Fruit fly (Drosophila melanogaster) whole organism, embryonic: ENCODE measurements around the gene Rgl.

Experiments used
- Aef1 ChIP-seq: fragments of 200-800 bp; sonication (Bioruptor generic); IDR thresholded peaks from 3 replicates; pipeline ENCODE4 v1.3.6; 2022; ENCODE audit warnings: missing biosample characterization, missing genetic modification characterization
- Awh ChIP-seq: fragments of 200-800 bp; sonication (Bioruptor generic); IDR thresholded peaks from 2 replicates; pipeline ENCODE4, ENCODE4 v1.3.6; 2022; ENCODE audit warnings: missing biosample characterization, missing genetic modification characterization
- CG10321 ChIP-seq: fragments of 200-800 bp; sonication (Bioruptor generic); IDR thresholded peaks from 2 replicates; pipeline ENCODE4 v1.3.6; 2022; ENCODE audit warnings: missing biosample characterization, missing genetic modification characterization
- CG12155 ChIP-seq: fragments of 200-800 bp; sonication (Bioruptor generic); optimal IDR thresholded peaks from 3 replicates; lab custom pipeline; 2016; ENCODE audit warnings: missing biosample characterization, missing genetic modification characterization
- CG12659 ChIP-seq: fragments of 200-800 bp; sonication (Bioruptor generic); optimal IDR thresholded peaks from 3 replicates; lab custom pipeline; 2017; ENCODE audit warnings: mild to moderate bottlenecking, missing biosample characterization, missing genetic modification reagents, missing genetic modification characterization
- CG13287 ChIP-seq: fragments of 200-800 bp; sonication (Bioruptor generic); IDR thresholded peaks from 2 replicates; pipeline ENCODE4 v1.3.6; 2022; ENCODE audit warnings: missing biosample characterization, missing genetic modification characterization; ENCODE audit not compliant: partially characterized antibody
- CG13296 ChIP-seq: fragments of 200-800 bp; sonication (Bioruptor generic); optimal IDR thresholded peaks from 3 replicates; lab custom pipeline; 2018; ENCODE audit warnings: missing biosample characterization, mild to moderate bottlenecking, missing genetic modification characterization
- CG13424 ChIP-seq: fragments of 200-800 bp; sonication (Bioruptor generic); optimal IDR thresholded peaks from 2 replicates; lab custom pipeline; 2019; ENCODE audit warnings: missing biosample characterization, mild to moderate bottlenecking, missing genetic modification characterization, moderate library complexity
- CG1529 ChIP-seq: fragments of 200-800 bp; sonication (Bioruptor generic); optimal IDR thresholded peaks from 3 replicates; lab custom pipeline; 2018; ENCODE audit warnings: missing biosample characterization, missing genetic modification characterization
- CG16813 ChIP-seq: fragments of 200-800 bp; sonication (Bioruptor generic); IDR thresholded peaks from 3 replicates; pipeline ENCODE4 v1.3.6; 2022; ENCODE audit warnings: missing biosample characterization, missing genetic modification characterization; ENCODE audit not compliant: partially characterized antibody
- CG16815 ChIP-seq: fragments of 200-800 bp; sonication (Bioruptor generic); optimal IDR thresholded peaks from 3 replicates; lab custom pipeline; 2017; ENCODE audit warnings: missing biosample characterization, mild to moderate bottlenecking, missing genetic modification characterization
- CG2129 ChIP-seq: fragments of 200-800 bp; sonication (Bioruptor generic); IDR thresholded peaks from 2 replicates; pipeline ENCODE4 v1.3.6; 2022; ENCODE audit warnings: missing biosample characterization, missing genetic modification characterization; ENCODE audit not compliant: partially characterized antibody
- CG2202 ChIP-seq: fragments of 200-800 bp; sonication (Bioruptor generic); optimal IDR thresholded peaks from 2 replicates; lab custom pipeline; 2018; ENCODE audit warnings: missing biosample characterization, mild to moderate bottlenecking, missing genetic modification characterization
- CG2678 ChIP-seq: fragments of 200-800 bp; sonication (Bioruptor generic); optimal IDR thresholded peaks from 3 replicates; lab custom pipeline; 2019; ENCODE audit warnings: missing biosample characterization, mild to moderate bottlenecking, missing genetic modification characterization, moderate library complexity
- CG31388 ChIP-seq: fragments of 200-800 bp; sonication (Bioruptor generic); optimal IDR thresholded peaks from 2 replicates; lab custom pipeline; 2016; ENCODE audit warnings: missing biosample characterization, missing genetic modification characterization
- CG43689 ChIP-seq: fragments of 200-800 bp; sonication (Bioruptor generic); IDR thresholded peaks from 2 replicates; pipeline ENCODE4 v1.3.6; 2022; ENCODE audit warnings: missing biosample characterization, missing genetic modification characterization
- CG4854 ChIP-seq: fragments of 200-800 bp; sonication (Bioruptor generic); optimal IDR thresholded peaks from 2 replicates; lab custom pipeline; 2016; ENCODE audit warnings: missing biosample characterization, missing genetic modification characterization, inconsistent platforms
- CG6791 ChIP-seq: fragments of 200-800 bp; sonication (Bioruptor generic); IDR thresholded peaks from 3 replicates; pipeline ENCODE4 v1.3.6; 2022; ENCODE audit warnings: missing biosample characterization, missing genetic modification characterization; ENCODE audit not compliant: partially characterized antibody
- CG7963 ChIP-seq: fragments of 200-800 bp; sonication (Bioruptor generic); IDR thresholded peaks from 3 replicates; pipeline ENCODE4 v1.3.6; 2022; ENCODE audit warnings: missing biosample characterization, missing genetic modification characterization; ENCODE audit not compliant: partially characterized antibody
- CG8359 ChIP-seq: fragments of 200-800 bp; sonication (Bioruptor generic); optimal IDR thresholded peaks from 2 replicates; lab custom pipeline; 2017; ENCODE audit warnings: missing biosample characterization, mild to moderate bottlenecking, missing genetic modification characterization, borderline replicate concordance
- CTCF ChIP-seq: fragments of 200-800 bp; sonication (Bioruptor generic); optimal IDR thresholded peaks from 2 replicates; lab custom pipeline; 2017; ENCODE audit warnings: missing biosample characterization, mild to moderate bottlenecking, missing genetic modification characterization, moderate library complexity
- Camta ChIP-seq: fragments of 200-800 bp; sonication (Bioruptor generic); optimal IDR thresholded peaks from 2 replicates; lab custom pipeline; 2016; ENCODE audit warnings: missing biosample characterization, missing genetic modification characterization
- Gug ChIP-seq: fragments of 200-800 bp; sonication (Bioruptor generic); IDR thresholded peaks from 4 replicates; pipeline ENCODE4 v1.3.6; 2022; ENCODE audit warnings: missing biosample characterization, missing genetic modification characterization
- Lim3 ChIP-seq: fragments of 200-800 bp; sonication (Bioruptor generic); IDR thresholded peaks from 2 replicates; pipeline ENCODE4 v1.3.6; 2022; ENCODE audit warnings: missing biosample characterization, missing genetic modification characterization
- Mes4 ChIP-seq: fragments of 200-800 bp; sonication (Bioruptor generic); optimal IDR thresholded peaks from 2 replicates; lab custom pipeline; 2016; ENCODE audit warnings: missing biosample characterization, missing genetic modification characterization
- Myb ChIP-seq: fragments of 200-800 bp; sonication (Bioruptor generic); optimal IDR thresholded peaks from 2 replicates; lab custom pipeline; 2016; ENCODE audit warnings: missing biosample characterization, missing genetic modification characterization
- NC2α ChIP-seq: fragments of 200-800 bp; sonication (Bioruptor generic); optimal IDR thresholded peaks from 2 replicates; lab custom pipeline; 2016; ENCODE audit warnings: missing biosample characterization, missing genetic modification characterization
- Rfx ChIP-seq: fragments of 200-800 bp; sonication (Bioruptor generic); IDR thresholded peaks from 2 replicates; pipeline ENCODE4 v1.3.6; 2022; ENCODE audit warnings: missing biosample characterization, missing genetic modification characterization
- Sry-δ ChIP-seq: fragments of 200-800 bp; sonication (Bioruptor generic); optimal IDR thresholded peaks from 2 replicates; lab custom pipeline; 2016; ENCODE audit warnings: missing biosample characterization, missing genetic modification characterization
- Trl ChIP-seq, 3 experiments: fragments of >200 bp in 2 of 3; fragments of 200-800 bp in 1 of 3; sonication (Bioruptor generic) in 1 of 3; optimal IDR thresholded peaks; 2 replicates in 1 of 3; 3 replicates in 2 of 3; lab custom pipeline; 2016 to 2017; ENCODE audit warnings: missing biosample characterization in 1 of 3, missing genetic modification characterization in 1 of 3
- abd-A ChIP-seq: fragments of 200-800 bp; sonication (Bioruptor generic); optimal IDR thresholded peaks from 3 replicates; lab custom pipeline; 2019; ENCODE audit warnings: missing biosample characterization, mild to moderate bottlenecking, missing genetic modification characterization, moderate library complexity
- amos ChIP-seq: fragments of 200-800 bp; sonication (Bioruptor generic); IDR thresholded peaks from 2 replicates; pipeline ENCODE4 v1.3.6; 2022; ENCODE audit warnings: missing biosample characterization, missing genetic modification characterization; ENCODE audit not compliant: partially characterized antibody
- aop ChIP-seq: fragments of 200-800 bp; sonication (Bioruptor generic); IDR thresholded peaks from 2 replicates; pipeline ENCODE4 v1.3.6; 2022; ENCODE audit warnings: missing biosample characterization, missing genetic modification characterization
- ap ChIP-seq: fragments of 200-800 bp; sonication (Bioruptor generic); IDR thresholded peaks from 2 replicates; pipeline ENCODE4 v1.3.6; 2022; ENCODE audit warnings: missing biosample characterization, missing genetic modification characterization
- ato ChIP-seq: fragments of 200-800 bp; sonication (Bioruptor generic); IDR thresholded peaks from 2 replicates; pipeline ENCODE4 v1.3.6; 2022; ENCODE audit warnings: missing biosample characterization, missing genetic modification characterization; ENCODE audit not compliant: partially characterized antibody
- bowl ChIP-seq: fragments of 200-800 bp; sonication (Bioruptor generic); IDR thresholded peaks from 2 replicates; pipeline ENCODE4 v1.3.6; 2022; ENCODE audit warnings: missing biosample characterization, missing genetic modification characterization
- cato ChIP-seq: fragments of 200-800 bp; sonication (Bioruptor generic); optimal IDR thresholded peaks from 2 replicates; lab custom pipeline; 2016; ENCODE audit warnings: missing biosample characterization, missing genetic modification characterization, borderline replicate concordance
- cwo ChIP-seq: fragments of 200-800 bp; sonication (Bioruptor generic); optimal IDR thresholded peaks from 3 replicates; lab custom pipeline; 2017; ENCODE audit warnings: missing biosample characterization, missing genetic modification characterization, mild to moderate bottlenecking, moderate library complexity, missing genetic modification reagents
- fd102C ChIP-seq: fragments of 200-800 bp; sonication (Bioruptor generic); optimal IDR thresholded peaks from 2 replicates; lab custom pipeline; 2018; ENCODE audit warnings: missing biosample characterization, mild to moderate bottlenecking, missing genetic modification characterization, moderate library complexity
- lov ChIP-seq, 2 experiments: fragments of 200-800 bp in 1 of 2; fragments of >200 bp in 1 of 2; sonication (Bioruptor generic) in 1 of 2; IDR thresholded peaks in 1 of 2; optimal IDR thresholded peaks in 1 of 2; 2 replicates in 1 of 2; 3 replicates in 1 of 2; pipeline versions ENCODE4 v1.3.6 to Lab custom; 2017 to 2022; ENCODE audit warnings: missing biosample characterization in 1 of 2, missing genetic modification characterization in 1 of 2
- oc ChIP-seq: fragments of 200-800 bp; sonication (Bioruptor generic); optimal IDR thresholded peaks from 2 replicates; lab custom pipeline; 2018; ENCODE audit warnings: missing biosample characterization, mild to moderate bottlenecking, missing genetic modification characterization, moderate library complexity
- otp ChIP-seq: fragments of 200-800 bp; sonication (Bioruptor generic); IDR thresholded peaks from 3 replicates; pipeline ENCODE4, ENCODE4 v1.3.6; 2022; ENCODE audit warnings: missing biosample characterization, missing genetic modification characterization
- pho ChIP-seq: fragments of 200-800 bp; sonication (Bioruptor generic); optimal IDR thresholded peaks from 2 replicates; lab custom pipeline; 2016; ENCODE audit warnings: missing biosample characterization, missing genetic modification characterization
- ranshi ChIP-seq: fragments of 200-800 bp; sonication (Bioruptor generic); IDR thresholded peaks from 2 replicates; pipeline ENCODE4 v1.3.6; 2022; ENCODE audit warnings: missing biosample characterization, missing genetic modification characterization
- schlank ChIP-seq: fragments of 200-800 bp; sonication (Bioruptor generic); optimal IDR thresholded peaks from 2 replicates; lab custom pipeline; 2018; ENCODE audit warnings: missing biosample characterization, mild to moderate bottlenecking, missing genetic modification characterization
- sqz ChIP-seq: fragments of 200-800 bp; sonication (Bioruptor generic); optimal IDR thresholded peaks from 3 replicates; lab custom pipeline; 2018; ENCODE audit warnings: missing biosample characterization, mild to moderate bottlenecking, missing genetic modification characterization
- twi ChIP-seq: fragments of 200-800 bp; optimal IDR thresholded peaks from 2 replicates; lab custom pipeline; 2019; ENCODE audit warnings: missing biosample characterization, mild to moderate bottlenecking, missing genetic modification characterization, moderate library complexity
- usp ChIP-seq: fragments of >200 bp; optimal IDR thresholded peaks from 2 replicates; lab custom pipeline; 2017; ENCODE audit warnings: missing biosample characterization, missing genetic modification characterization

The Rgl gene

DNA sequence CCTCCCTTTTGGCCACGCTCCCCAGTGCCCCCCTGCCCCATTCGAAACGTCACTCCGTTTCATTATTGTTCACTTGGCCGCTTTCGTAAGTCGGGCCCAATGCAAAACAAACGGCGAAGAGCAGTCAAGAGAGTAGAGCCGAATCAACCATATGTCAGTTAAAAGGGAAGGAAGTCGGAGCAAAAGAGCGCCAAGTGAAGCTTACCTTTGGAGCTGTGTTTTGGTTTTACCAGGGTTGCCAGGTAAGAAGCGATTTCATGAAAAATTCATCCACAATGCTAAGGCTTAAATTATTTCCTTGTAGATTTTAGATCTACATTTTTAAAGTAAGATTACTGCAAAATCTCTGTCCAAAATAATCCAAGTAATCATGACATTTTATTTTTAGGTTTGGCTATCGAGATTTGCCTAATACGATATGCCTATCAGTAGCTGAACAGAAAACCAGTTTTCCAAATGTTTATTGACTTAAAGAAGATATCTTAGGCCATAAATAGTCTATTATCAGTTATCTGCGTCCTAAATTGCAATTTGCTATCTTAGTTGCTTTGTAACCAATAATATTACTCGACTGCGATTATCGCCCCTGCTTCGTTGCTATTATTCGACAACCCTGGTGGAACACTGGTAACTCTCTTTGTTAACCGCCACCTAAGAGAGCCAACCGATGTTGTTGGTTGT is 13.5 kb upstream of the Rgl start (continued):
- TF ChIP-seq ranshi (GFP tag; lab: Robert Waterston, UW) (0 out of 2 replicates have a peak, but pooled peaks have one; percentile 50), CG1529 (GFP tag; lab: Kevin White, UChicago) (peak; percentile 88), pho (peak; percentile 92), Camta (GFP tag; lab: Kevin White, UChicago) (peak; percentile 90), usp (GFP tag; lab: Kevin White, UChicago) (no peak), Mes4 (GFP tag; lab: Kevin White, UChicago) (peak; percentile 87), abd-A (no peak), Rfx (GFP tag; lab: Robert Waterston, UW) (no peak), CG6791 (0 out of 3 replicates have a peak, but pooled peaks have one; percentile 41), fd102C (no peak), sqz (GFP tag; lab: Kevin White, UChicago) (peak; percentile 87), NC2α (GFP tag; lab: Kevin White, UChicago) (peak; percentile 72), cato (peak; percentile 83), CG12659 (GFP tag; lab: Kevin White, UChicago) (peak; percentile 96), cwo (GFP tag; lab: Kevin White, UChicago) (peak; percentile 86), CG13287 (GFP tag; lab: Robert Waterston, UW) (no peak), aop (GFP tag; lab: Robert Waterston, UW) (no peak), CG43689 (GFP tag; lab: Robert Waterston, UW) (peak; percentile 11; the same call in 1 of the 2 replicates), twi (tag; lab: Kevin White, UChicago) (peak; percentile 81), CG13296 (GFP tag; lab: Kevin White, UChicago) (peak; percentile 93), schlank (tag; lab: Kevin White, UChicago) (peak; percentile 30), CG2678 (tag; lab: Kevin White, UChicago) (peak; percentile 97), CG2129 (no peak), CG13424 (tag; lab: Kevin White, UChicago) (peak; percentile 93), bowl (GFP tag; lab: Robert Waterston, UW) (no peak), CG16813 (GFP tag; lab: Robert Waterston, UW) (no peak), CG4854 (GFP tag; lab: Kevin White, UChicago) (peak; percentile 80), CTCF (GFP tag; lab: Kevin White, UChicago) (peak; percentile 40), oc (tag; lab: Kevin White, UChicago) (no peak), otp (GFP tag; lab: Robert Waterston, UW) (no peak), Awh (GFP tag; lab: Robert Waterston, UW) (0 out of 2 replicates have a peak, but pooled peaks have one; percentile 43), CG10321 (GFP tag; lab: Robert Waterston, UW) (no peak; the same call in 1 of the 2 replicates), Sry-δ (GFP tag; lab: Kevin White, UChicago) (peak; percentile 56), Lim3 (no peak), CG8359 (peak; percentile 74), CG2202 (peak; percentile 49), CG16815 (GFP tag; lab: Kevin White, UChicago) (peak; percentile 78), lov (optimal IDR thresholded peaks at IDR 0.05; lab: Kevin White, UChicago) (no peak), lov (GFP tag; IDR thresholded peaks at IDR 0.05; lab: Robert Waterston, UW) (0 out of 3 replicates have a peak, but pooled peaks have one; percentile 52), CG31388 (peak; percentile 51), Gug (GFP tag; lab: Robert Waterston, UW) (peak; percentile 67; the same call in 3 of the 4 replicates), CG7963 (GFP tag; lab: Robert Waterston, UW) (no peak), ap (GFP tag; lab: Robert Waterston, UW) (no peak), Myb (GFP tag; lab: Kevin White, UChicago) (peak; percentile 71), amos (GFP tag; lab: Robert Waterston, UW) (no peak), ato (GFP tag; lab: Robert Waterston, UW) (no peak), Aef1 (GFP tag; lab: Robert Waterston, UW) (peak; percentile 43; the same call in 2 of the 3 replicates), Trl (optimal IDR thresholded peaks at IDR 0.05; lab: Kevin White, UChicago) (peak; percentile 51 to 59), Trl (GFP tag; optimal IDR thresholded peaks at IDR 0.05; lab: Kevin White, UChicago) (peak; percentile 68), CG12155 (GFP tag; lab: Kevin White, UChicago) (peak; percentile 81)
